Fruit fly (Drosophila melanogaster) whole organism, embryonic: ENCODE data around the gene Rpn11.

Source experiments
- CG11247 ChIP-seq: fragments of 200-800 bp; sonication (Bioruptor generic); IDR thresholded peaks from 2 replicates; pipeline ENCODE4 v1.3.6; 2022; ENCODE audit warnings: missing biosample characterization, missing genetic modification characterization
- CG12659 ChIP-seq: fragments of 200-800 bp; sonication (Bioruptor generic); optimal IDR thresholded peaks from 3 replicates; lab custom pipeline; 2017; ENCODE audit warnings: mild to moderate bottlenecking, missing biosample characterization, missing genetic modification reagents, missing genetic modification characterization
- CG15514 ChIP-seq: fragments of 200-800 bp; sonication (Bioruptor generic); optimal IDR thresholded peaks from 3 replicates; lab custom pipeline; 2017; ENCODE audit warnings: missing biosample characterization, missing genetic modification characterization, mild to moderate bottlenecking, moderate library complexity, missing genetic modification reagents
- CG16815 ChIP-seq: fragments of 200-800 bp; sonication (Bioruptor generic); optimal IDR thresholded peaks from 3 replicates; lab custom pipeline; 2017; ENCODE audit warnings: missing biosample characterization, mild to moderate bottlenecking, missing genetic modification characterization
- CG17186 ChIP-seq: fragments of 200-800 bp; sonication (Bioruptor generic); optimal IDR thresholded peaks from 3 replicates; lab custom pipeline; 2017; ENCODE audit warnings: missing biosample characterization, missing genetic modification reagents, missing genetic modification characterization
- CG3065 ChIP-seq: fragments of 200-800 bp; sonication (Bioruptor generic); optimal IDR thresholded peaks from 2 replicates; lab custom pipeline; 2016; ENCODE audit warnings: missing biosample characterization, missing genetic modification characterization
- CG34422 ChIP-seq: fragments of 200-800 bp; sonication (Bioruptor generic); IDR thresholded peaks from 3 replicates; pipeline ENCODE4 v1.3.6; 2022; ENCODE audit warnings: missing biosample characterization, missing genetic modification characterization
- CG3847 ChIP-seq: fragments of 200-800 bp; sonication (Bioruptor generic); IDR thresholded peaks from 2 replicates; pipeline ENCODE4 v1.3.6; 2022; ENCODE audit warnings: missing biosample characterization, missing genetic modification characterization
- CG5180 ChIP-seq: fragments of 200-800 bp; sonication (Bioruptor generic); optimal IDR thresholded peaks from 3 replicates; lab custom pipeline; 2017; ENCODE audit warnings: missing biosample characterization, missing genetic modification characterization, mild to moderate bottlenecking, moderate library complexity, missing genetic modification reagents
- CG6654 ChIP-seq: fragments of 200-800 bp; sonication (Bioruptor generic); optimal IDR thresholded peaks from 2 replicates; lab custom pipeline; 2017; ENCODE audit warnings: missing biosample characterization, mild to moderate bottlenecking, missing genetic modification characterization
- CG7963 ChIP-seq: fragments of 200-800 bp; sonication (Bioruptor generic); IDR thresholded peaks from 3 replicates; pipeline ENCODE4 v1.3.6; 2022; ENCODE audit warnings: missing biosample characterization, missing genetic modification characterization; ENCODE audit not compliant: partially characterized antibody
- CG7987 ChIP-seq: fragments of 200-800 bp; sonication (Bioruptor generic); optimal IDR thresholded peaks from 2 replicates; lab custom pipeline; 2018; ENCODE audit warnings: missing biosample characterization, mild to moderate bottlenecking, missing genetic modification characterization, moderate library complexity
- CG8089 ChIP-seq: fragments of 200-800 bp; sonication (Bioruptor generic); optimal IDR thresholded peaks from 3 replicates; lab custom pipeline; 2016; ENCODE audit warnings: missing biosample characterization, missing genetic modification characterization
- CG8290 ChIP-seq, 3 experiments: fragments of 200-800 bp; sonication (Bioruptor generic); optimal IDR thresholded peaks; 2 replicates each; lab custom pipeline; 2016 to 2019; ENCODE audit warnings: missing biosample characterization in 3 of 3, missing genetic modification characterization in 3 of 3, mild to moderate bottlenecking in 2 of 3, moderate library complexity in 1 of 3
- CrebB ChIP-seq: fragments of 200-800 bp; sonication (Bioruptor generic); optimal IDR thresholded peaks from 3 replicates; lab custom pipeline; 2018; ENCODE audit warnings: missing biosample characterization, mild to moderate bottlenecking, missing genetic modification characterization
- Eip74EF ChIP-seq, 2 experiments: fragments of 200-800 bp in 1 of 2; fragments of >200 bp in 1 of 2; sonication (Bioruptor generic) in 1 of 2; optimal IDR thresholded peaks; 2 replicates each; lab custom pipeline; 2017 to 2019; ENCODE audit warnings: missing biosample characterization in 2 of 2, missing genetic modification characterization in 2 of 2, mild to moderate bottlenecking in 1 of 2, moderate library complexity in 1 of 2
- H2.0 ChIP-seq: fragments of 200-800 bp; sonication (Bioruptor generic); IDR thresholded peaks from 2 replicates; pipeline ENCODE4 v1.3.6; 2022; ENCODE audit warnings: missing biosample characterization, missing genetic modification characterization
- Nf-YA ChIP-seq: fragments of 200-800 bp; sonication (Bioruptor generic); IDR thresholded peaks from 2 replicates; pipeline ENCODE4 v1.3.6; 2022; ENCODE audit warnings: missing biosample characterization, missing genetic modification characterization
- Nf-YC ChIP-seq: fragments of 200-800 bp; optimal IDR thresholded peaks from 3 replicates; lab custom pipeline; 2019; ENCODE audit warnings: missing biosample characterization, mild to moderate bottlenecking, missing genetic modification characterization, moderate library complexity
- PHDP ChIP-seq: fragments of 200-800 bp; sonication (Bioruptor generic); optimal IDR thresholded peaks from 3 replicates; lab custom pipeline; 2018; ENCODE audit warnings: missing biosample characterization, mild to moderate bottlenecking, missing genetic modification characterization, moderate library complexity
- Sin3A ChIP-seq: fragments of >200 bp; optimal IDR thresholded peaks from 2 replicates; lab custom pipeline; 2018
- Spps ChIP-seq: fragments of 200-800 bp; sonication (Bioruptor generic); optimal IDR thresholded peaks from 2 replicates; lab custom pipeline; 2018; ENCODE audit warnings: missing biosample characterization, mild to moderate bottlenecking, missing genetic modification characterization
- TFAM ChIP-seq: fragments of 200-800 bp; sonication (Bioruptor generic); optimal IDR thresholded peaks from 2 replicates; lab custom pipeline; 2017; ENCODE audit warnings: missing biosample characterization, missing genetic modification characterization, inconsistent platforms
- abd-A ChIP-seq: fragments of 200-800 bp; sonication (Bioruptor generic); optimal IDR thresholded peaks from 3 replicates; lab custom pipeline; 2019; ENCODE audit warnings: missing biosample characterization, mild to moderate bottlenecking, missing genetic modification characterization, moderate library complexity
- ap ChIP-seq: fragments of 200-800 bp; sonication (Bioruptor generic); IDR thresholded peaks from 2 replicates; pipeline ENCODE4 v1.3.6; 2022; ENCODE audit warnings: missing biosample characterization, missing genetic modification characterization
- az2 ChIP-seq: fragments of 200-800 bp; sonication (Bioruptor generic); optimal IDR thresholded peaks from 3 replicates; lab custom pipeline; 2016; ENCODE audit warnings: missing biosample characterization, missing genetic modification characterization
- chif ChIP-seq, 2 experiments: fragments of 200-800 bp; sonication (Bioruptor generic); optimal IDR thresholded peaks; 3 replicates each; lab custom pipeline; 2016; ENCODE audit warnings: missing biosample characterization in 2 of 2, missing genetic modification characterization in 2 of 2
- chinmo ChIP-seq: fragments of 200-800 bp; sonication (Bioruptor generic); IDR thresholded peaks from 4 replicates; pipeline ENCODE4 v1.3.6; 2022; ENCODE audit warnings: missing biosample characterization, missing genetic modification characterization; ENCODE audit not compliant: partially characterized antibody
- croc ChIP-seq: fragments of 200-800 bp; sonication (Bioruptor generic); conservative IDR thresholded peaks from 3 replicates; pipeline ENCODE4 v1.3.6; 2022; ENCODE audit warnings: missing biosample characterization, missing genetic modification characterization
- disco-r ChIP-seq: fragments of 200-800 bp; sonication (Bioruptor generic); optimal IDR thresholded peaks from 2 replicates; lab custom pipeline; 2016; ENCODE audit warnings: missing biosample characterization, missing genetic modification characterization
- fd64A ChIP-seq: fragments of 200-800 bp; sonication (Bioruptor generic); optimal IDR thresholded peaks from 3 replicates; lab custom pipeline; 2018; ENCODE audit warnings: missing biosample characterization, mild to moderate bottlenecking, missing genetic modification characterization
- gce ChIP-seq: fragments of 200-800 bp; sonication (Bioruptor generic); IDR thresholded peaks from 3 replicates; pipeline ENCODE4 v1.3.6; 2022; ENCODE audit warnings: missing biosample characterization, missing genetic modification characterization
- gcm ChIP-seq: fragments of 200-800 bp; sonication (Bioruptor generic); optimal IDR thresholded peaks from 2 replicates; lab custom pipeline; 2019; ENCODE audit warnings: missing biosample characterization, mild to moderate bottlenecking, missing genetic modification characterization, moderate library complexity
- hth ChIP-seq: fragments of >200 bp; optimal IDR thresholded peaks from 2 replicates; lab custom pipeline; 2017; ENCODE audit warnings: inconsistent platforms
- kah ChIP-seq: fragments of 200-800 bp; sonication (Bioruptor generic); optimal IDR thresholded peaks from 2 replicates; lab custom pipeline; 2018; ENCODE audit warnings: missing biosample characterization, mild to moderate bottlenecking, missing genetic modification characterization
- lbe ChIP-seq: fragments of 200-800 bp; sonication (Bioruptor generic); optimal IDR thresholded peaks from 2 replicates; lab custom pipeline; 2016; ENCODE audit warnings: missing biosample characterization, mild to moderate bottlenecking, missing genetic modification characterization
- nau ChIP-seq: fragments of 200-800 bp; sonication (Bioruptor generic); optimal IDR thresholded peaks from 3 replicates; lab custom pipeline; 2017; ENCODE audit warnings: missing biosample characterization, mild to moderate bottlenecking, missing genetic modification characterization, missing genetic modification reagents
- nmo ChIP-seq: fragments of 200-800 bp; sonication (Bioruptor generic); optimal IDR thresholded peaks from 2 replicates; lab custom pipeline; 2018; ENCODE audit warnings: missing biosample characterization, mild to moderate bottlenecking, missing genetic modification characterization, moderate library complexity
- pita ChIP-seq: fragments of 200-800 bp; sonication (Bioruptor generic); optimal IDR thresholded peaks from 2 replicates; lab custom pipeline; 2017; ENCODE audit warnings: missing biosample characterization, mild to moderate bottlenecking, missing genetic modification characterization
- repo ChIP-seq: fragments of 200-800 bp; sonication (Bioruptor generic); optimal IDR thresholded peaks from 2 replicates; lab custom pipeline; 2016; ENCODE audit warnings: missing biosample characterization, missing genetic modification characterization
- rib ChIP-seq: fragments of 200-800 bp; sonication (Bioruptor generic); IDR thresholded peaks from 2 replicates; pipeline ENCODE4 v1.3.6; 2022; ENCODE audit warnings: missing biosample characterization, missing genetic modification characterization
- run ChIP-seq: fragments of 200-800 bp; sonication (Bioruptor generic); optimal IDR thresholded peaks from 3 replicates; lab custom pipeline; 2018; ENCODE audit warnings: missing biosample characterization, mild to moderate bottlenecking, missing genetic modification characterization
- scrt ChIP-seq: fragments of 200-800 bp; sonication (Bioruptor generic); optimal IDR thresholded peaks from 2 replicates; lab custom pipeline; 2018; ENCODE audit warnings: missing biosample characterization, mild to moderate bottlenecking, missing genetic modification characterization, moderate library complexity
- slou ChIP-seq: fragments of 200-800 bp; sonication (Bioruptor generic); optimal IDR thresholded peaks from 3 replicates; lab custom pipeline; 2016; ENCODE audit warnings: missing biosample characterization, missing genetic modification characterization
- trem ChIP-seq: fragments of 200-800 bp; optimal IDR thresholded peaks from 3 replicates; lab custom pipeline; 2019; ENCODE audit warnings: missing biosample characterization, mild to moderate bottlenecking, missing genetic modification characterization, moderate library complexity
- tup ChIP-seq: fragments of 200-800 bp; sonication (Bioruptor generic); optimal IDR thresholded peaks from 2 replicates; lab custom pipeline; 2016; ENCODE audit warnings: missing biosample characterization, mild to moderate bottlenecking, missing genetic modification characterization, moderate library complexity
- twi ChIP-seq: fragments of 200-800 bp; optimal IDR thresholded peaks from 2 replicates; lab custom pipeline; 2019; ENCODE audit warnings: missing biosample characterization, mild to moderate bottlenecking, missing genetic modification characterization, moderate library complexity
- zen2 ChIP-seq: fragments of 200-800 bp; sonication (Bioruptor generic); IDR thresholded peaks from 3 replicates; pipeline ENCODE4 v1.3.6; 2022; ENCODE audit warnings: missing biosample characterization, missing genetic modification characterization; ENCODE audit not compliant: partially characterized antibody

Rpn11 gene

DNA sequence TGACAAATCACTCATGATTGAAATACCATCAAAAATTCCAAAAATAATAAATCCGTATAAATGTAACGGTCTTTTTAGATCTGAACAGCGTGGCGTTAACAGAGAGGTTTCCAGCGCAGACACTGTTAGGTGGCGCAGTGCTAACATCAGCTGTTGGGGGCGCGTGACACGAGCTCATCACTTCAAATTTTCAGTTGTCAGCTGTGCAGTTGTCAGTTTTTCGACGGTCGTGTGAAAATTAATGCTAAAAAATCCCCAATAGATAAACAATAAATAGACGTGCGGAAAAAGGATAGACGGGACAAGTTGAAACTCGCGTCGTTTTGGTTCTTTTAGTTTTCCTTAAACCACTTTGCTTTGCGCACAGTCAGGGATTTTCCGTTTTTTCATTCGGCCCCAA, 36.6 kb upstream of the Rpn11 start, which contains the start of gene CG4230 (continued):
- TF ChIP-seq tup (GFP tag; lab: Kevin White, UChicago) (no peak), trem (tag; lab: Kevin White, UChicago) (peak; percentile 65), hth (lab: Kevin White, UChicago) (no peak), CG3065 (GFP tag; lab: Kevin White, UChicago) (no peak), CG15514 (GFP tag; lab: Kevin White, UChicago) (peak; percentile 47), slou (GFP tag; lab: Kevin White, UChicago) (no peak), zen2 (GFP tag; lab: Robert Waterston, UW) (peak; percentile 69; the same call in 2 of the 3 replicates), CG34422 (GFP tag; lab: Robert Waterston, UW) (peak; percentile 22; the same call in 1 of the 3 replicates), chinmo (GFP tag; lab: Robert Waterston, UW) (0 out of 4 replicates have a peak, but pooled peaks have one; percentile 14), CG7963 (peak; percentile 81), Nf-YA (GFP tag; lab: Robert Waterston, UW) (no peak)

dm6 chr2L:5095350-5095962, 35.9 kb upstream of the Rpn11 start:
- TF ChIP-seq abd-A (tag; lab: Kevin White, UChicago) (peak; percentile 38), disco-r (no peak), pita (GFP tag; lab: Kevin White, UChicago) (no peak), CG3847 (GFP tag; lab: Robert Waterston, UW) (no peak), CG12659 (no peak), Sin3A (no peak), nmo (GFP tag; lab: Kevin White, UChicago) (no peak), CrebB (tag; lab: Kevin White, UChicago) (peak; percentile 6), Spps (tag; lab: Kevin White, UChicago) (no peak), ap (GFP tag; lab: Robert Waterston, UW) (no peak), chif (GFP tag; optimal IDR thresholded peaks at IDR 0.05; lab: Kevin White, UChicago) (no peak), CG16815 (no peak), H2.0 (no peak), rib (no peak), gcm (GFP tag; lab: Kevin White, UChicago) (no peak), run (tag; lab: Kevin White, UChicago) (peak; percentile 70), lbe (GFP tag; lab: Kevin White, UChicago) (peak; percentile 8), CG7987 (GFP tag; lab: Kevin White, UChicago) (peak; percentile 21), chinmo (GFP tag; lab: Robert Waterston, UW) (peak; percentile 91; the same call in 3 of the 4 replicates), repo (no peak), twi (no peak), CG8089 (no peak), Nf-YC (peak; percentile 8), CG8290 (GFP tag; optimal IDR thresholded peaks at IDR 0.05; lab: Kevin White, UChicago) (no peak), CG8290 (tag; optimal IDR thresholded peaks at IDR 0.05; lab: Kevin White, UChicago) (peak in 1 of 2 experiments; percentile 46), CG17186 (GFP tag; lab: Kevin White, UChicago) (no peak), gce (GFP tag; lab: Robert Waterston, UW) (no peak), croc (GFP tag; lab: Robert Waterston, UW) (no peak), scrt (GFP tag; lab: Kevin White, UChicago) (no peak), TFAM (GFP tag; lab: Kevin White, UChicago) (no peak), nau (GFP tag; lab: Kevin White, UChicago) (no peak), CG5180 (no peak), az2 (GFP tag; lab: Kevin White, UChicago) (no peak), CG6654 (GFP tag; lab: Kevin White, UChicago) (no peak), Eip74EF (GFP tag; optimal IDR thresholded peaks at IDR 0.05; lab: Kevin White, UChicago) (peak in 1 of 2 experiments; percentile 92), PHDP (tag; lab: Kevin White, UChicago) (peak; percentile 23), kah (no peak), fd64A (no peak), CG11247 (no peak)
